Worm (Caenorhabditis elegans): ENCODE data around the gene ZK686.5.

Gene ZK686.5

DNA sequence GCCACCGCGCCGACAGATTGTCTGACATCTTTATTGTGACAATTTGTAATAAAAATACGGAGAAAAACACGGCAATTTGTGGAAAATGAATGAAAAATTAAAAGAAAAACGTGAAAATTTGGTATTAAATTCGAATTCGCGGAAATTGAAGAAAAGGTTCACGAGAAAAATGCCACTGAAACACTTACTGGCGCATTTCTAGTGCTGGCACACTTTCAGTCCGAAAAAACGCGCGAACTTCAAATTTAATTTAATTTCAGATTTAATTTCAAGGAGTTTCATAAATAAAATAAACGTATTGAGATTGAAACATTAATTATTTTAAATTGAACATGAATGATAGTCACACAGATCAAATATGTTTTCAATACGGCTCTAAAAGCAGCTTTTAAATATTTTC is 28.0 kb upstream of the ZK686.5 start, which contains the start of gene cyk-7 (continued):
- 0 out of 2 replicates have a peak, but pooled peaks have one; percentile 42 for TF ChIP-seq hsf-1 (GFP tag; IDR thresholded peaks at IDR 0.05)
- no peak for TF ChIP-seq hrde-1 (tag; optimal IDR thresholded peaks at IDR 0.05; ENCODE audit: borderline replicate concordance)
- no peak for TF ChIP-seq repo-1 (tag; optimal IDR thresholded peaks at IDR 0.05)
- no peak for TF ChIP-seq F22D6.2 (tag; optimal IDR thresholded peaks at IDR 0.05)
- no peak for TF ChIP-seq let-607 (tag; optimal IDR thresholded peaks at IDR 0.05)
- TF ChIP-seq lsl-1 (GFP tag; optimal IDR thresholded peaks at IDR 0.05): peak; percentile 74
- TF ChIP-seq ceh-27 (GFP tag; optimal IDR thresholded peaks at IDR 0.05): no peak
- peak; percentile 77 for TF ChIP-seq efl-1 (GFP tag; optimal IDR thresholded peaks at IDR 0.05)
- no peak for TF ChIP-seq snpc-4 (GFP tag; optimal IDR thresholded peaks at IDR 0.05)
- peak in 1 of 4 experiments; percentile 28 for TF ChIP-seq snpc-4 (tag; optimal IDR thresholded peaks at IDR 0.05)
- TF ChIP-seq F57C9.4 (tag; optimal IDR thresholded peaks at IDR 0.05): no peak
- peak; percentile 24 for TF ChIP-seq snpc-1.1 (tag; optimal IDR thresholded peaks at IDR 0.05; ENCODE audit: insufficient read depth)
- no peak for TF ChIP-seq somi-1 (GFP tag; optimal IDR thresholded peaks at IDR 0.05)

DNA sequence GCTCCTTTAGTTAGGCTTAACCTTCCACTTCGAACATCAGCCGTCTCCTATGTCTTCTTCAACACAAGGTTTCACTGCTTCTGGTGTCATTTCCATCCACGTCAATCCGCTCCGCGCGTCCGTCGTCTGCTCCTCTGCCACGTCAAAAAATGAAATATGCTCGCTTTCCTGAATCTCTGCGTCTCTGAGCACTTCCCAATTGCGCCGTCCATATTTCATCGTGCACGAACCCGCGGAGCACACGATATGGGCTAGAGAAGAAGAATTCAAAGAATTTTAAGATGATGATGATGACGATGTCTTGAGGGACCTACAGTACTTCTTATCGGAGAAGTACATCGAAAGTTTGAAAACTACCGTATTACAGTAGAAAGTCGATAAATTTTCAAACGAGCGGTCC is 25.7 kb upstream of the ZK686.5 start:
- TF ChIP-seq dpl-1 (GFP tag; optimal IDR thresholded peaks at IDR 0.05) (no peak), nfya-2 (GFP tag; IDR thresholded peaks at IDR 0.05) (no peak), chd-7 (tag; optimal IDR thresholded peaks at IDR 0.05) (no peak), ztf-18 (tag; optimal IDR thresholded peaks at IDR 0.05) (no peak)

DNA sequence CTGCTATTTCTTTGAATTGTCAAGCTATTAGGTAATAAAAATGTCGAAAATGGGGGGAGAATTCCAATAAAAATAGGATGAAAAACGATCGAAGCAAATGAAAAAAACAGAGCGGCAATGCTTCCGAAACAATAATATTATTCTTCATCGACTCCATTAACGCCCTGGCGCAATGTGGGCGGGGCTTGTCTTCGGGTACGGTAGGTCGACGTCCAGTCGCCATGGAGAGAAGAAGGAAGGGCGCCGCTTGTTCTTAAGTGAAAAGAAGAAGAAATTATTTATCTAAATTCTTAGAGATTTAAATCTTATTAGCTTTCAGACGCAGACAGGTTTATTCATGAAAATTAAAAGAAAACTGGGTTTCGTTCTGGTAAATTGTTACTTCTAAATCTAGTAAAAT is 24.9 kb upstream of the ZK686.5 start:
- TF ChIP-seq atf-7 (tag; optimal IDR thresholded peaks at IDR 0.05): no peak

DNA sequence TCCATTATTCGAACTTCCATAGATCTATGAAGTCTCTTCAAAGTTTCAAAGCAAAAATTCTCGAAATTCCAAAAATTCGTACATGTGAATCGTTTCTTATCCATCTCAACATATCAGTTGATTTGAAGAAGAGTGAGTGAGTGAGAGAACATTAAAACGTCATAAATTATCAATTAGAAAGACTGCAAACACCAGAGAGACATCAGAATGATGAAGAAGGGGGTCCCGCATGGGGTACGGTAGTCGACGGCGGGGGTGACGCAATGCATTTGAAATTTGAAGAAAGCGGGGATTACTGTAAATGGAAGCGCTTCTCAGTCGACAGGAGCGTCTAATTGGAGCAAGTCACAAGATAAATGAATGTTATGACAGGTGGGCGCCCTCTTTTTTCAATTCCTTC is 23.2 kb upstream of the ZK686.5 start:
- TF ChIP-seq ceh-40 (GFP tag; IDR thresholded peaks at IDR 0.05) (no peak), attf-6 (GFP tag; IDR thresholded peaks at IDR 0.05) (no peak), nhr-120 (GFP tag; IDR thresholded peaks at IDR 0.05) (no peak), lin-54 (GFP tag; optimal IDR thresholded peaks at IDR 0.05) (no peak), rpc-1 (optimal IDR thresholded peaks at IDR 0.05) (no peak), rpc-1 (tag; optimal IDR thresholded peaks at IDR 0.05) (no peak), zim-3 (tag; optimal IDR thresholded peaks at IDR 0.05) (no peak), ama-1 (optimal IDR thresholded peaks at IDR 0.05) (no peak), ama-1 (GFP tag; optimal IDR thresholded peaks at IDR 0.05) (no peak), bed-2 (GFP tag; IDR thresholded peaks at IDR 0.05) (no peak)

DNA sequence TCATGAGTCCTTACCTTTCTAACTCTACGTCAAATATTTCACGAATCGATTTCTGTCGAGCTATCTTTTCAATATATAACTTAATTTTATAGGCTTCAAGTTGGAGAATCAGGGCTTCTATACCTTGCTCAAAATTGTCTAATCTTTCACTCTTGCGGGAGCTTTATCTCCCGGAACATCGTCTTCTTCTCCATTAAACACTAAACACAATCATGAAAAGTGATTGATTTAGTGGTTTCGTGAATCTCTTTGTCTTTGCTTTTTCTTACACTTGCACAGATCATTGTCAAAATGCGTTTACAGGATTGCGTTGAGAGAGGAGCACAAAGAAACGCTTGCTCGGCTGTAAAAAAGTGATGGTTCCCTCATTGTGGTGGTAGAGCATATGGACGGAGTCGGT is 21.1 kb upstream of the ZK686.5 start:
- no peak for TF ChIP-seq T07F8.4 (tag; optimal IDR thresholded peaks at IDR 0.05)
- TF ChIP-seq nfyb-1 (GFP tag; IDR thresholded peaks at IDR 0.05): no peak
- TF ChIP-seq ztf-28 (GFP tag; IDR thresholded peaks at IDR 0.05): no peak
- TF ChIP-seq ceh-79 (tag; optimal IDR thresholded peaks at IDR 0.05): no peak
- TF ChIP-seq snpc-1.3 (tag; optimal IDR thresholded peaks at IDR 0.05; ENCODE audit: insufficient read depth): no peak
- no peak for TF ChIP-seq Y67H2A.10 (GFP tag; conservative IDR thresholded peaks at IDR 0.05)
- TF ChIP-seq F39B2.1 (GFP tag; IDR thresholded peaks at IDR 0.05): no peak
- no peak for TF ChIP-seq rpc-1 (optimal IDR thresholded peaks at IDR 0.05)
- no peak for TF ChIP-seq rpc-1 (tag; optimal IDR thresholded peaks at IDR 0.05)
- no peak for TF ChIP-seq lsy-27 (tag; optimal IDR thresholded peaks at IDR 0.05; ENCODE audit: borderline replicate concordance, insufficient read depth)
- TF ChIP-seq xnd-1 (tag; optimal IDR thresholded peaks at IDR 0.05): no peak
- no peak for TF ChIP-seq pha-4 (tag; optimal IDR thresholded peaks at IDR 0.05)
- TF ChIP-seq ztf-26 (tag; optimal IDR thresholded peaks at IDR 0.05): no peak
- no peak for TF ChIP-seq attf-3 (GFP tag; conservative IDR thresholded peaks at IDR 0.05)
